Worm (Caenorhabditis elegans): ENCODE data around the gene nphp-4.

The nphp-4 gene

DNA sequence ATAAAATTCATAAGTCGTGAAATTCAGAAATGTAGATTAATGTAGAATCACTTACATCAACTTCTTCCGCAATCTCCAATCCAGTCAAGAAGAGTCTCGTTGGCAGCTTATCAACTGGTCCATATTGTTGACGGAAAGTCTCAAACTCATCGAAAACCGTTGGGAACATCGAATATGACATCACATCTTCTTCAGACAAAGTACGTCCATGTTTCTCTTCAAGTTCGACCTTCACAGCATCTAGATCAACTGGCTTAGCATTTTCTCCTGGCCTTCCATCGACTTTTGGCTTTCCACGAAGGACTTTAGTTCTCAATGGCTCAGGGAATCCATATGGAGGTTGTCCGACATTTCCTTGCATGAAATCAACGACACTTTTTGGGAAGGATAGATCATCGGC is 24.7 kb downstream of the nphp-4 start:
- TF ChIP-seq nhr-28 (tag; optimal IDR thresholded peaks at IDR 0.05) = no peak

DNA sequence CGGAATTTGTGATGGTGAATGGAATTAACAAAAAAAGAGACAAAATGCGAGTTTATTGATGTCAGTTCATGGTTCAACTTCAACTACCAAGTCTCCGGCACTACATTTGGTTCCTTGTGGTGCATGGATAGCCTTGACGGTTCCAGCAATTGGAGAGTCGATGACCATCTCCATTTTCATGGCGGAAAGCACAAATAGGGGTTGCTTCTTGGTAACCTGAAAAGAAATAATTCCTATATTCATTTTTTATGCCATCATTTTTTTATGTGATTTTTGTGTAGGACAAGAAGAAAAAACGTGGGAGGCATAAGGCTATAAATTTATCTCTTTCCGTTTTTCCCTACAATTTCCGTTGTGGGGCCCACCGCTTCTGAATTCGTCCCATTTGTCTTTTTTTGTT is 25.5 kb downstream of the nphp-4 start:
- TF ChIP-seq cnd-1 (tag; optimal IDR thresholded peaks at IDR 0.05) (no peak), unc-39 (tag; optimal IDR thresholded peaks at IDR 0.05) (no peak), elt-3 (tag; optimal IDR thresholded peaks at IDR 0.05) (no peak), tbx-8 (GFP tag; optimal IDR thresholded peaks at IDR 0.05) (no peak), ceh-43 (GFP tag; optimal IDR thresholded peaks at IDR 0.05) (no peak), nhr-76 (tag; optimal IDR thresholded peaks at IDR 0.05) (no peak), sptf-1 (tag; optimal IDR thresholded peaks at IDR 0.05) (no peak), hlh-1 (tag; optimal IDR thresholded peaks at IDR 0.05) (no peak), nhr-28 (tag; optimal IDR thresholded peaks at IDR 0.05) (no peak), pha-4 (tag; optimal IDR thresholded peaks at IDR 0.05) (no peak), ces-1 (GFP tag; optimal IDR thresholded peaks at IDR 0.05) (no peak), bed-3 (GFP tag; optimal IDR thresholded peaks at IDR 0.05) (no peak), sem-2 (GFP tag; optimal IDR thresholded peaks at IDR 0.05) (no peak), elt-1 (tag; optimal IDR thresholded peaks at IDR 0.05; ENCODE audit: borderline replicate concordance, insufficient read depth) (no peak), ham-2 (GFP tag; optimal IDR thresholded peaks at IDR 0.05) (no peak), ztf-11 (tag; optimal IDR thresholded peaks at IDR 0.05) (no peak), nhr-2 (tag; optimal IDR thresholded peaks at IDR 0.05) (no peak), unc-62 (GFP tag; optimal IDR thresholded peaks at IDR 0.05) (no peak), lin-32 (GFP tag; optimal IDR thresholded peaks at IDR 0.05) (no peak)

DNA sequence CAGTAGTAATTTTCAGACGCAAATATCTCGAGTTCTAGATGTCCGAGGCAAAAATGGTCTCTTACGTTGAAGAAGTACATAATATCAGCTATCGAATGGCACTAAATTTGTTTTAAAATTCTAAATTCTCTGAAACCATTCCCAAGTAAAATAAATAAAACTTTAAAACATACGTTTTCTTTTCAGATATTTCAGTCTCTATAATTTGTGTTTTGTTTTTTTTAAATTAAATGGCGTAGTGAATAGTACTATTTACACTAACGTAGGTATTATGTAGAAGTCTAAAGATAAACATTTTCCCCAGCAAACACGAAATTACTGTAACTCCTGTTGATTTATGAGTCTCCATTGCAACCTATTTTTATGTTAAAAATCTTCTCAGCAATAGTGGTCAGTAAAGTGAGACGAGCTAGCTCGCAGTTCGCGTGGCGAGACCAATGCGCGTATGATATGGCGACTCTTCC is 26.2 kb downstream of the nphp-4 start:
- no peak for TF ChIP-seq unc-39 (tag; optimal IDR thresholded peaks at IDR 0.05)
- no peak for TF ChIP-seq ceh-39 (tag; optimal IDR thresholded peaks at IDR 0.05)
- no peak for TF ChIP-seq M03D4.4 (tag; optimal IDR thresholded peaks at IDR 0.05)
- no peak for TF ChIP-seq nhr-237 (tag; optimal IDR thresholded peaks at IDR 0.05)
- no peak for TF ChIP-seq nhr-76 (tag; optimal IDR thresholded peaks at IDR 0.05)
- no peak for TF ChIP-seq elt-1 (tag; optimal IDR thresholded peaks at IDR 0.05; ENCODE audit: borderline replicate concordance, insufficient read depth)

DNA sequence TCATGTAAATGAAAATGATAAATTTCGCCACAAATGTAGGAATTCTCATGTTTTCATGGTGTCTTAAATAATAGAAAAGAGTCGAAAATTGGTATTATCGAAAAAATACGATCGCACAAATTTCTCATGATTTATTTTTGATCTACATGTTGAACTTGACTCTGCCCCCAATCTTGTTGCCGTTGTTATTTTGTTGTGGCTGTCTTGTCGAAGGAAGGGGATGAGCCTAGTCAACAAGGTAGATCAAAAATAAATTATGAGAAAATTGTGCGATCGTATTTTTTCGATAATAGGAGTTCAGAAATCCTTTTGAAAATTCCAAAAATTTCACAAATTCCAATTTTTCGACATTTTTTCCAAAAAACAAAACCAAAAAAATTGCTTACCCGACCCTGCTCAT is 28.0 kb downstream of the nphp-4 start:
- TF ChIP-seq hlh-1 (tag; optimal IDR thresholded peaks at IDR 0.05) (no peak), nhr-28 (tag; optimal IDR thresholded peaks at IDR 0.05) (no peak), ceh-43 (GFP tag; optimal IDR thresholded peaks at IDR 0.05) (no peak), mls-2 (tag; optimal IDR thresholded peaks at IDR 0.05) (no peak), drap-1 (GFP tag; optimal IDR thresholded peaks at IDR 0.05) (no peak), nhr-76 (tag; optimal IDR thresholded peaks at IDR 0.05) (no peak), unc-62 (GFP tag; optimal IDR thresholded peaks at IDR 0.05) (no peak), ztf-11 (tag; optimal IDR thresholded peaks at IDR 0.05) (no peak), pha-4 (tag; optimal IDR thresholded peaks at IDR 0.05) (no peak), sptf-1 (tag; optimal IDR thresholded peaks at IDR 0.05) (no peak)

DNA sequence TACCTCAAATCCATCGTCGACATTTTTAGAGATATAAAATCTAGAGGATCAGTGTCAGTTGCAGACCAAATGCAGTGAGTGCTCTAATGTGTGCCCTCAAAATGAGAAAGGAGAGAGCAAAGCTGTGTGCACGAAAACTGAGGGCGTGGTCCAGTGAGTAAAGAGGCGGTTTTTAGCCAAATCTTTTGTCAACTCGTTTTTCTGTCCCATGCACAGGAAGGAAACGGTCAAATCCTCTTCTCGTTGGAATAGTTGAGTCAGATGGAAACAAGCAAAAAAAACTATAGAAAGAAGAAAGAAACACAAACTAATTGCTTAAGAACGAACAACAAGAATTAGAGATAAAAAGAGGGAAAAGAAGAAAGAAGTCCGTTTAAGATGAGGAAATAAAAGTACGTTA is 31.6 kb downstream of the nphp-4 start, which contains the start of gene D2023.3:
TSS of gene D2023.3 (minus strand) at position 101 of the 400 bp plus-strand sequence.
- no peak for TF ChIP-seq unc-39 (tag; optimal IDR thresholded peaks at IDR 0.05)
- no peak for TF ChIP-seq mab-5 (tag; optimal IDR thresholded peaks at IDR 0.05)
- TF ChIP-seq ceh-39 (tag; optimal IDR thresholded peaks at IDR 0.05) = no peak
- TF ChIP-seq unc-120 (tag; optimal IDR thresholded peaks at IDR 0.05; ENCODE audit: poor library complexity, severe bottlenecking) = no peak
- TF ChIP-seq lin-32 (GFP tag; optimal IDR thresholded peaks at IDR 0.05) = no peak
- no peak for TF ChIP-seq tbx-8 (GFP tag; optimal IDR thresholded peaks at IDR 0.05)
- no peak for TF ChIP-seq nhr-76 (tag; optimal IDR thresholded peaks at IDR 0.05)
- no peak for TF ChIP-seq nhr-2 (tag; optimal IDR thresholded peaks at IDR 0.05)
- no peak for TF ChIP-seq elt-3 (tag; optimal IDR thresholded peaks at IDR 0.05)
- no peak for TF ChIP-seq ceh-83 (GFP tag; optimal IDR thresholded peaks at IDR 0.05)
- no peak for TF ChIP-seq mep-1 (tag; optimal IDR thresholded peaks at IDR 0.05)
- no peak for TF ChIP-seq sem-2 (GFP tag; optimal IDR thresholded peaks at IDR 0.05)
- TF ChIP-seq mls-2 (tag; optimal IDR thresholded peaks at IDR 0.05) = no peak
- TF ChIP-seq cnd-1 (tag; optimal IDR thresholded peaks at IDR 0.05) = no peak
- no peak for TF ChIP-seq pha-4 (tag; optimal IDR thresholded peaks at IDR 0.05)
- no peak for TF ChIP-seq bed-3 (GFP tag; optimal IDR thresholded peaks at IDR 0.05)
- TF ChIP-seq ztf-11 (tag; optimal IDR thresholded peaks at IDR 0.05) = no peak
- TF ChIP-seq nhr-12 (tag; optimal IDR thresholded peaks at IDR 0.05) = no peak
- TF ChIP-seq hlh-1 (tag; optimal IDR thresholded peaks at IDR 0.05) = no peak
- TF ChIP-seq snpc-4 (tag; optimal IDR thresholded peaks at IDR 0.05) = no peak
